Worm (Caenorhabditis elegans): ENCODE results near the gene F23B2.10.

- TF ChIP-seq klf-2 (GFP tag; conservative IDR thresholded peaks at IDR 0.05) = no peak
- TF ChIP-seq flt-1 (GFP tag; IDR thresholded peaks at IDR 0.05) = no peak
Measured at ce11 chrIV:9114078-9114477, 40.1 kb downstream of the F23B2.10 start.

Data from whole organism, midembryonic.